Fruit fly (Drosophila melanogaster) whole organism, embryonic: ENCODE results near the gene Rad60.

Source experiments
- CG10267 ChIP-seq: fragments of 200-800 bp; sonication (Bioruptor generic); optimal IDR thresholded peaks from 2 replicates; lab custom pipeline; 2018; ENCODE audit warnings: missing biosample characterization, mild to moderate bottlenecking, missing genetic modification characterization, moderate library complexity
- CG11456 ChIP-seq: fragments of 200-800 bp; sonication (Bioruptor generic); IDR thresholded peaks from 3 replicates; pipeline ENCODE4 v1.3.6; 2022; ENCODE audit warnings: missing biosample characterization, missing genetic modification characterization
- CG6854 ChIP-seq: fragments of 200-800 bp; sonication (Bioruptor generic); optimal IDR thresholded peaks from 3 replicates; lab custom pipeline; 2017; ENCODE audit warnings: missing biosample characterization, mild to moderate bottlenecking, missing genetic modification characterization
- Hand ChIP-seq: fragments of 200-800 bp; sonication (Bioruptor generic); optimal IDR thresholded peaks from 2 replicates; lab custom pipeline; 2017; ENCODE audit warnings: mild to moderate bottlenecking, missing biosample characterization, missing genetic modification reagents, missing genetic modification characterization
- HmgZ ChIP-seq: fragments of 200-800 bp; sonication (Bioruptor generic); optimal IDR thresholded peaks from 2 replicates; lab custom pipeline; 2018; ENCODE audit warnings: missing biosample characterization, mild to moderate bottlenecking, missing genetic modification characterization
- br ChIP-seq: fragments of >200 bp; optimal IDR thresholded peaks from 2 replicates; lab custom pipeline; 2017
- jigr1 ChIP-seq: fragments of 200-800 bp; sonication (Bioruptor generic); IDR thresholded peaks from 3 replicates; pipeline ENCODE4 v1.3.6; 2022; ENCODE audit warnings: missing biosample characterization, missing genetic modification characterization
- onecut ChIP-seq: fragments of 200-800 bp; sonication (Bioruptor generic); IDR thresholded peaks from 2 replicates; pipeline ENCODE4 v1.3.6; 2022; ENCODE audit warnings: missing biosample characterization, missing genetic modification characterization
- otp ChIP-seq: fragments of 200-800 bp; sonication (Bioruptor generic); IDR thresholded peaks from 3 replicates; pipeline ENCODE4, ENCODE4 v1.3.6; 2022; ENCODE audit warnings: missing biosample characterization, missing genetic modification characterization
- so ChIP-seq: fragments of 200-800 bp; sonication (Bioruptor generic); IDR thresholded peaks from 3 replicates; pipeline ENCODE4 v1.3.6; 2022; ENCODE audit warnings: missing biosample characterization, missing genetic modification characterization
- tap ChIP-seq: fragments of 200-800 bp; optimal IDR thresholded peaks from 3 replicates; lab custom pipeline; 2019; ENCODE audit warnings: missing biosample characterization, mild to moderate bottlenecking, missing genetic modification characterization, moderate library complexity

DNA sequence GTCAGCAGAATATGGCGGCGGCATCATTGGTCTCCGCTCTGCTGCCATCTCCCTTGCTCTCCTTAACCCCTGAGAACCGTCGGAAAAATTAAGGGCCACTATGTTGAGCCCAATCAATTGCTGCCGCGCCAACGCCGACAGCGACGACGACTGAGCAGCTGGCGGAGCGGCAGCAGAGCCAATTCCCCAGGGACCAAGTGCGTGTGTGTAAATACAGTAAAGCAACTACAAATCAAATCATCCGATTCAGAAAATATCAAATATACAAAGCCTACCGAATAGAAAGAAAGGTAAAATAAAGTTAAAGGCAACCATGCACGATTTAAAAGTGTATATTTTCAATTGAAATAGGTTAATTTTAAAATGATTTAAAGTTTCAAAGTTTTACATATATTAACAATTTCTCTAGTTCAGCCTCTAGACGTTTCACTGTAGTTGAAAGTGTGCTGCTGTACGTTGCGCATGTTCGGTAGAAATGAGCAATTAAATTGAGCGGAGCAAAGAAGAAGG, 39.5 kb downstream of the Rad60 start:
- TF ChIP-seq so (GFP tag; lab: Robert Waterston, UW) (no peak), onecut (GFP tag; lab: Robert Waterston, UW) (peak; percentile 24; the same call in 1 of the 2 replicates), CG10267 (tag; lab: Kevin White, UChicago) (peak; percentile 64), HmgZ (peak; percentile 29), CG6854 (GFP tag; lab: Kevin White, UChicago) (peak; percentile 41), Hand (GFP tag; lab: Kevin White, UChicago) (peak; percentile 50), otp (GFP tag; lab: Robert Waterston, UW) (no peak), CG11456 (GFP tag; lab: Robert Waterston, UW) (no peak), br (lab: Kevin White, UChicago) (no peak), jigr1 (GFP tag; lab: Robert Waterston, UW) (no peak), tap (peak; percentile 45)
